Worm (Caenorhabditis elegans): ENCODE results near the gene bus-18.

DNA sequence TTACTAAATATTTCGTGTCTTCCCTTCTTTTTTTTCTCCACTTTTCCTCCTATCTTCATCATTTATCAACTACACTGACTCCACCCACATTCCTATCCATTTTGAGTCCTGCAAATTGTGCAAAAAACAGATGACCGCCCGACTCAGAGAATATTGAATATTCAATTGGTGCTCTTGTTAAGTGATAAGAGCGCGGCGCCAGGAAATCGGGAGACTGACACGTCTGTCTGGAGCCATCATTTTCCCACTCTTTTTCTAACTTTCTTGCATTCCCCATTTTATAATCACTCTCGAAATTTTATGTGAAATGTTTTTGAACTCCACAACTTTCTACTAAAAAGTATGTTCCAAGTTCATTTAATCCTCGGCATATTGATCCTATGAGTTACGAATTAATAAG lies 17.7 kb upstream of the bus-18 start:
- TF ChIP-seq ztf-23 (GFP tag; IDR thresholded peaks at IDR 0.05): no peak
- no peak for TF ChIP-seq flt-1 (GFP tag; IDR thresholded peaks at IDR 0.05)
- TF ChIP-seq cog-1 (tag; optimal IDR thresholded peaks at IDR 0.05): no peak
- no peak for TF ChIP-seq ref-1 (GFP tag; conservative IDR thresholded peaks at IDR 0.05)
- TF ChIP-seq T22C8.4 (GFP tag; IDR thresholded peaks at IDR 0.05): no peak

Data from whole organism, midembryonic.